Worm (Caenorhabditis elegans) whole organism, L3 larva: ENCODE data around the gene F38A5.8.

ENCODE experiments used
- daf-12 ChIP-seq: fragments of 150-350 bp; optimal IDR thresholded peaks from 2 replicates; lab custom pipeline; 2014; ENCODE audit warnings: missing biosample characterization, missing genetic modification reagents, missing genetic modification characterization
- egl-27 ChIP-seq: sonication (generic microtip); optimal IDR thresholded peaks from 4 replicates; lab custom pipeline; 2017; ENCODE audit warnings: missing biosample characterization, missing genetic modification reagents, missing genetic modification characterization
- elt-3 ChIP-seq, 3 experiments: fragments of 150-350 bp in 1 of 3; sonication (generic microtip) in 2 of 3; optimal IDR thresholded peaks; 2 replicates in 2 of 3; 4 replicates in 1 of 3; lab custom pipeline; 2014 to 2017; ENCODE audit warnings: missing biosample characterization in 3 of 3, missing genetic modification characterization in 3 of 3
- fkh-2 ChIP-seq: fragments of 150-350 bp; optimal IDR thresholded peaks from 2 replicates; lab custom pipeline; 2014; ENCODE audit warnings: missing biosample characterization, missing genetic modification reagents, missing genetic modification characterization
- lin-15B ChIP-seq: fragments of 150-350 bp; optimal IDR thresholded peaks from 2 replicates; lab custom pipeline; 2014; ENCODE audit warnings: missing biosample characterization, missing genetic modification characterization
- nhr-237 ChIP-seq: fragments of 150-350 bp; optimal IDR thresholded peaks from 2 replicates; lab custom pipeline; 2014; ENCODE audit warnings: missing biosample characterization, missing genetic modification characterization
- nhr-28 ChIP-seq: fragments of 150-350 bp; optimal IDR thresholded peaks from 2 replicates; lab custom pipeline; 2014; ENCODE audit warnings: missing biosample characterization, missing genetic modification characterization
- nhr-43 ChIP-seq: sonication (generic microtip); optimal IDR thresholded peaks from 2 replicates; lab custom pipeline; 2016; ENCODE audit warnings: mild to moderate bottlenecking, missing genetic modification characterization, missing compliant biosample characterization; ENCODE audit not compliant: poor library complexity, severe bottlenecking
- nhr-67 ChIP-seq: fragments of 150-350 bp; optimal IDR thresholded peaks from 2 replicates; lab custom pipeline; 2014; ENCODE audit warnings: missing biosample characterization, missing genetic modification characterization
- nhr-76 ChIP-seq: fragments of 150-350 bp; sonication (generic microtip); optimal IDR thresholded peaks from 5 replicates; lab custom pipeline; 2014; ENCODE audit warnings: missing biosample characterization, missing genetic modification characterization

DNA sequence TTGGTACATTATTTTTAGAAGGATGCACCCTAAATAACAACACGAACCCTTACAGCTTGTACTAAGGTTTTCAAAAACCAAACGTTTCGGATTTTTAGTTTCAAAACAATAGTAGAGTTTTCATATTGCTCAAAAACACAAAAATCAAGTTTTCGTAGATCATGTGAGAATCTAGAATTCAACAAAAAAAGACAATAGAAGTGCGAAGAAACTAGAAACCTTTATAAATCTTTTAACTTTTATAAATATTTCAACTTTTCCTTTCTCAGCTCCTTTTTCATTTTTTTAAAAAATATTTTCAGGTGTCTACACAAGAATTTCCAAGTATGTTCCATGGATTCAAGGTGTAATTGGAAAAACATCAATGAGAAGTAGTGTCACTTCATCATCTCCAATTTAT is 39.1 kb upstream of the F38A5.8 start, which contains the start of gene best-9:
- TF ChIP-seq fkh-2 (tag; lab: Kevin White, UChicago), result no peak
- TF ChIP-seq elt-3 (tag; optimal IDR thresholded peaks at IDR 0.05; lab: Kevin White, UChicago), result no peak
- TF ChIP-seq egl-27 (tag; lab: Kevin White, UChicago), result no peak
- no peak for TF ChIP-seq nhr-67 (tag; lab: Kevin White, UChicago)
- TF ChIP-seq lin-15B (tag; lab: Kevin White, UChicago), result no peak
- no peak for TF ChIP-seq daf-12 (tag; lab: Kevin White, UChicago)
- TF ChIP-seq nhr-43 (tag; lab: Kevin White, UChicago), result no peak
- no peak for TF ChIP-seq nhr-76 (tag; lab: Kevin White, UChicago)
- TF ChIP-seq nhr-237 (tag; lab: Kevin White, UChicago), result no peak
- no peak for TF ChIP-seq nhr-28 (tag; lab: Kevin White, UChicago)
